Fruit fly (Drosophila melanogaster): ENCODE measurements around the gene ChT.

The ChT gene

dm6 chr3R:18680332-18680731 is at the start of gene ChT, which contains the start of gene CG46318:
TSS of gene ChT (plus strand) at chr3R:18680604.
TSS of gene CG46318 (plus strand) at chr3R:18680604.
- TF ChIP-seq br (optimal IDR thresholded peaks at IDR 0.05), result no peak
- no peak for TF ChIP-seq CG3838 (GFP tag; optimal IDR thresholded peaks at IDR 0.05)
- TF ChIP-seq Nf-YC (tag; optimal IDR thresholded peaks at IDR 0.05), result peak; percentile 47
- no peak for TF ChIP-seq Dip2 (GFP tag; IDR thresholded peaks at IDR 0.05)
- no peak for TF ChIP-seq CG10654 (GFP tag; optimal IDR thresholded peaks at IDR 0.05)
- TF ChIP-seq CG4360 (GFP tag; IDR thresholded peaks at IDR 0.05), result no peak
- no peak for TF ChIP-seq CG32767 (GFP tag; IDR thresholded peaks at IDR 0.05)
- no peak for TF ChIP-seq maf-S (GFP tag; optimal IDR thresholded peaks at IDR 0.05)
- TF ChIP-seq crc (GFP tag; optimal IDR thresholded peaks at IDR 0.05), result no peak
- TF ChIP-seq CG32532 (GFP tag; IDR thresholded peaks at IDR 0.05), result no peak
- no peak for TF ChIP-seq Atf3 (GFP tag; optimal IDR thresholded peaks at IDR 0.05)
- no peak for TF ChIP-seq CG13424 (tag; optimal IDR thresholded peaks at IDR 0.05)
- no peak for TF ChIP-seq fru (optimal IDR thresholded peaks at IDR 0.05)
- TF ChIP-seq Drgx (GFP tag; IDR thresholded peaks at IDR 0.05), result 0 out of 2 replicates have a peak, but pooled peaks have one; percentile 6
- no peak for TF ChIP-seq CG42726 (GFP tag; IDR thresholded peaks at IDR 0.05; ENCODE audit: partially characterized antibody)
- TF ChIP-seq Deaf1 (tag; optimal IDR thresholded peaks at IDR 0.05), result peak; percentile 86
- peak; percentile 68 for TF ChIP-seq nerfin-1 (tag; optimal IDR thresholded peaks at IDR 0.05)
- TF ChIP-seq mirr (GFP tag; optimal IDR thresholded peaks at IDR 0.05), result no peak
- TF ChIP-seq ken (GFP tag; IDR thresholded peaks at IDR 0.05), result no peak
- TF ChIP-seq vfl (GFP tag; optimal IDR thresholded peaks at IDR 0.05), result no peak
- TF ChIP-seq Aef1 (GFP tag; IDR thresholded peaks at IDR 0.05), result no peak
- no peak for TF ChIP-seq caup (GFP tag; optimal IDR thresholded peaks at IDR 0.05; ENCODE audit: severe bottlenecking)
- peak; percentile 15 for TF ChIP-seq ewg (GFP tag; optimal IDR thresholded peaks at IDR 0.05)

- TF ChIP-seq Jarid2 (GFP tag; optimal IDR thresholded peaks at IDR 0.05) (no peak), slbo (GFP tag; IDR thresholded peaks at IDR 0.05) (0 out of 2 replicates have a peak, but pooled peaks have one; percentile 8), oc (tag; optimal IDR thresholded peaks at IDR 0.05) (peak; percentile 6), Oli (tag; optimal IDR thresholded peaks at IDR 0.05) (peak; percentile 31), tgo (GFP tag; IDR thresholded peaks at IDR 0.05) (no peak), CG2120 (GFP tag; optimal IDR thresholded peaks at IDR 0.05) (peak; percentile 6), CG10565 (GFP tag; optimal IDR thresholded peaks at IDR 0.05) (no peak), Adf1 (GFP tag; IDR thresholded peaks at IDR 0.05) (no peak), Sox102F (GFP tag; optimal IDR thresholded peaks at IDR 0.05) (peak; percentile 45), sens (GFP tag) (peak; percentile 61), Bgb (GFP tag; IDR thresholded peaks at IDR 0.05; ENCODE audit: partially characterized antibody) (no peak), lab (GFP tag; optimal IDR thresholded peaks at IDR 0.05) (peak; percentile 6), ssp (GFP tag; IDR thresholded peaks at IDR 0.05) (no peak), CG11247 (GFP tag; IDR thresholded peaks at IDR 0.05) (no peak), esg (GFP tag; conservative IDR thresholded peaks at IDR 0.05) (no peak), CG6765 (GFP tag; optimal IDR thresholded peaks at IDR 0.05) (no peak), Elba2 (GFP tag; optimal IDR thresholded peaks at IDR 0.05) (no peak), inv (GFP tag; IDR thresholded peaks at IDR 0.05; ENCODE audit: partially characterized antibody) (no peak), mld (GFP tag; IDR thresholded peaks at IDR 0.05; ENCODE audit: partially characterized antibody) (no peak), jing (GFP tag; optimal IDR thresholded peaks at IDR 0.05) (no peak), CG3163 (GFP tag; optimal IDR thresholded peaks at IDR 0.05) (no peak), row (GFP tag; IDR thresholded peaks at IDR 0.05) (peak; percentile 56), CG30403 (GFP tag; optimal IDR thresholded peaks at IDR 0.05) (peak; percentile 1), Pdp1 (GFP tag; optimal IDR thresholded peaks at IDR 0.05) (peak in 1 of 2 experiments; percentile 69), CG11695 (GFP tag; IDR thresholded peaks at IDR 0.05) (no peak), CG8478 (optimal IDR thresholded peaks at IDR 0.05) (no peak), NK7.1 (GFP tag; optimal IDR thresholded peaks at IDR 0.05) (no peak), CG17385 (GFP tag; optimal IDR thresholded peaks at IDR 0.05) (peak; percentile 1), CG8359 (GFP tag; optimal IDR thresholded peaks at IDR 0.05; ENCODE audit: borderline replicate concordance) (no peak), pho (GFP tag; optimal IDR thresholded peaks at IDR 0.05) (no peak)
These were observed 47.3 kb upstream of the ChT start for dm6 chr3R:18633099-18633498.
